Fruit fly (Drosophila melanogaster): ENCODE results near the gene eIF3a.

- TF ChIP-seq CTCF (optimal IDR thresholded peaks at IDR 0.05) (no peak), CG8478 (optimal IDR thresholded peaks at IDR 0.05) (no peak)
These were observed 29.1 kb upstream of the eIF3a start, which contains the start of gene CG31522 for dm6 chr3R:4462783-4463182.

All from S2 (cell line).